Worm (Caenorhabditis elegans): ENCODE data around the gene sre-9.

The sre-9 gene

ce11 chrV:3921635-3922034, 26.9 kb downstream of the sre-9 start, which contains the start of gene srx-65:
Gene srx-65, plus strand, starts transcription at chrV:3921935.
- TF ChIP-seq W03F9.2 (tag; optimal IDR thresholded peaks at IDR 0.05) (no peak), dao-5 (tag; optimal IDR thresholded peaks at IDR 0.05) (no peak), him-1 (tag; optimal IDR thresholded peaks at IDR 0.05) (no peak)

ce11 chrV:3922547-3922946, 27.8 kb downstream of the sre-9 start:
- no peak for TF ChIP-seq dao-5 (tag; optimal IDR thresholded peaks at IDR 0.05)
- TF ChIP-seq him-1 (tag; optimal IDR thresholded peaks at IDR 0.05), result no peak
- no peak for TF ChIP-seq W03F9.2 (tag; optimal IDR thresholded peaks at IDR 0.05)

DNA sequence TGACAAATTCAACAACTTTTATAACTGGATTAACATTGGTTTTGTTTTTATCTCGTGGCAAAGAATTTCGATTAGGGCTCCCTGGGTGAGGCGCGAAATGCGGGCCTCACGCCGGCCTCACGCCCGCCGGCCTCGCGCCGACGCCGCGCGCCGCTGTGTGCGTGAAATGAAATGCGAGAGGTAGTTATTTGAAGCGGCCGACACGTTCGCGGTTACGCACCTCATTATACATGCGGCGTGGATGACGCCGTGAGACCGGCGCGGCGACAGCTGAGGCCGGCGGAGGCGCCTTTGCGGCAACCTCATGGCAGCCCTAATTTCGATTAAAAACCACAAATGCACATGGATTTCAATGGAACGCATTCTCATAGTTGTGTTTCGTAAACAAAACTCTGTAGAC, 32.8 kb downstream of the sre-9 start:
- TF ChIP-seq dao-5 (tag; optimal IDR thresholded peaks at IDR 0.05), result no peak
- no peak for TF ChIP-seq W03F9.2 (tag; optimal IDR thresholded peaks at IDR 0.05)
- no peak for TF ChIP-seq him-1 (tag; optimal IDR thresholded peaks at IDR 0.05)

- TF ChIP-seq W03F9.2 (tag; optimal IDR thresholded peaks at IDR 0.05), result no peak
- no peak for TF ChIP-seq dao-5 (tag; optimal IDR thresholded peaks at IDR 0.05)
- TF ChIP-seq him-1 (tag; optimal IDR thresholded peaks at IDR 0.05), result no peak
Observed at ce11 chrV:3929099-3929498, 34.3 kb downstream of the sre-9 start, which contains the start of gene srx-64. Gene srx-64, plus strand, starts transcription at chrV:3929399.

DNA sequence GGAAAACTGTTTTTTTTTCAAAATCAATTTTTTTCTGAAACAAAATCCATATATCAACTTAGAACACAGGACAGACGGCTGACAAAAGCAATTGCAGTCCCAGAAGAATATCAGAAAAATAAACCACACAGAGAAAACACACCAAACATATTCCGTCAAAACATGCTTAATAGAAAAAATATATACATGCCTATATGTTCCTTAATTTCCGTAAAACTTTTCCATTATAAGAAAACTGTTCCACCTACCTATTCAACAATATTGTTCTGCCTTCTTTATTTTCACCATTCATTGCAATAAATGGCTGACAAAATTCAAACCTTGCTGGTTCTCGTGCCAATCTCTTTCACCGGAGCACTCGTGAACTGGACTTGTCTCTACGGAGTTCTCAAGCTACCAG, 36.6 kb downstream of the sre-9 start, which contains the start of gene srx-63:
srx-63 (plus strand) TSS at position 301 of the 400 bp plus-strand sequence.
- TF ChIP-seq W03F9.2 (tag; optimal IDR thresholded peaks at IDR 0.05) (no peak), dao-5 (tag; optimal IDR thresholded peaks at IDR 0.05) (no peak), him-1 (tag; optimal IDR thresholded peaks at IDR 0.05) (no peak)

DNA sequence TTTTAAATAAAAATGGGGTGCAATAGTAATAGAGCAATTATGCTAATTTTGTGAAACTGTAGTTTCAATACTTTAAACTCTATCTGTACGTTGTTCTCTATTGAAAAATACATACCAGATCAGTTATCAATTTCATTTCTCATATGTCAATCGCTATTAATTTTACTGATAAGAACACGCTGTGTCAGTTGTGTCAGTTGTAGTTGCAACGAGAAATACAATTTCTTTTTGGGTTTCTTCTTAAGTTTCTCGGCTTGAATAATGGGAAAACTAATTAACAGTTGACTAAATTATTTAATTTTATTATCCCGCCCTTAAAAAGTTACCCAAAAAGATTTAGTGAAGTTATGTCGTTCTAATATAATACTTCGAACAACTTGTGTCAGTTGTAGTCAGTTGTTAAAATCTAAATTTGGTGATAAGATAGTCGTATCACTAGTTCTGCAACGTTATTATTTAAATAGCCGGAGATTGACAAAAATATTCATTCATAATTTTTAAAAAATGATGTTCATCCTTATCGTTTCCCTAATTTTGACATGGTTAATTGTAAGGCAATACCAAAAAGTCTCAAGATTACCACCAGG, 41.2 kb downstream of the sre-9 start, which contains the start of gene cyp-35A5:
cyp-35A5 (plus strand) TSS at position 435 of the 587 bp plus-strand sequence.
- TF ChIP-seq dao-5 (tag; optimal IDR thresholded peaks at IDR 0.05) (no peak), him-1 (tag; optimal IDR thresholded peaks at IDR 0.05) (no peak), W03F9.2 (tag; optimal IDR thresholded peaks at IDR 0.05) (no peak)

DNA sequence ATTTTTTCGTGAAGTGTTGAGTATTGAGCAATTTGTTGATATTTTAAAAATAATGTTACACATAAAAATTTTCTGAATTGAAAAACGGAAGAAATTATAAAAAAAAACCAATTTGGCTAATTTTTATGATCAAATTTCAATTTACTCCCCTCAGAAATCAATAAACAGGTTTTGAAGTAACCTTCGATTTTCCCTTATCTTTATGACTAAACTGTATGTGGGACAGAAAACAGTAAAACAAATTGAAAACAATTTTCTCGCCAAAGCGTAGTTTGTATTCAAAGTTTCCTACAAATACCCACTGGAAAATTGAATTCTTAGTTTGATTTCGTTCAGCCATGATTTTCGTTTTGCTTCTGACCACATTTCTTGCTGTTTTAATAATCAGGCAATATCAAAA, 44.0 kb downstream of the sre-9 start, which contains the start of gene cyp-35B1:
cyp-35B1 (plus strand) TSS at position 244 of the 400 bp plus-strand sequence.
- TF ChIP-seq W03F9.2 (tag; optimal IDR thresholded peaks at IDR 0.05) (no peak), dao-5 (tag; optimal IDR thresholded peaks at IDR 0.05) (no peak), him-1 (tag; optimal IDR thresholded peaks at IDR 0.05) (no peak)

DNA sequence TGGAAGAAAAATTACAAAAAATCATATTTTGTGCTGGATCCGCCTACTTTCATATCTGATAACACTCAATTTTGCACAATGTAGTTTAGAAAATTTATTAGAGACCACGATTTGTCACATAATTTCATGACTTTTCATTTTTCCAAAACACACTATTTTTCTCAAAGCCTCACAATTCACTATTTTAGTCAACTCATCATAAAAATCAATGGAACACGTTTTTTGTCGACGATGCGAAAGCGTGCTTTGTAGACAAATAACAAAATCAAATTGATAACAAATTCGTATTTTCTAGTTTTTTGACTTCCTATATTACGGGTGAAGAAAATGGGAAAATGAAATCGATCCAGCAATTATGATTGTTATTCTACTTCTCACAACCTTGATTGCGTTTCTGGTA, 47.1 kb downstream of the sre-9 start, which contains the start of gene cyp-35B2:
cyp-35B2 (plus strand) TSS at position 301 of the 400 bp plus-strand sequence.
- TF ChIP-seq W03F9.2 (tag; optimal IDR thresholded peaks at IDR 0.05), result no peak
- TF ChIP-seq dao-5 (tag; optimal IDR thresholded peaks at IDR 0.05), result no peak
- no peak for TF ChIP-seq him-1 (tag; optimal IDR thresholded peaks at IDR 0.05)

DNA sequence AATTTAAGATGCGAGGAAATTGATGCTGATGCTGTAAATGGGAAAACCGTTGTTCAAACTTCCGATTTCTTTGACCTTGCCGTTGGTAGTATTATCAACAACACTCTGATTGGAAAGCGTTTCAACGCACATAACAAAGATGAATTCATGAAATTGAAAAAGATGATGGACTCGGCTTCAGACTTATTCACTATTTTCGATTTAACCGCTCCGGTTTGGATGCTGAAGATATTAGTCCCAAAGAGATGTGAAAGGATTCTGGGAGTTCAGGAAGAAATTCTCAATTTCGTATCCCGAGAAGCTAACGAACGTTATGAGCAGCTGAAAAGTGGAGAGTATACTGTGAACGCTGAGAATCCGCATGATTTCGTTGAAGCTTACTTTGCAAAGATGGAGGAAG, 48.6 kb downstream of the sre-9 start:
- TF ChIP-seq W03F9.2 (tag; optimal IDR thresholded peaks at IDR 0.05) (no peak), him-1 (tag; optimal IDR thresholded peaks at IDR 0.05) (no peak), dao-5 (tag; optimal IDR thresholded peaks at IDR 0.05) (no peak)

- no peak for TF ChIP-seq him-1 (tag; optimal IDR thresholded peaks at IDR 0.05)
- TF ChIP-seq dao-5 (tag; optimal IDR thresholded peaks at IDR 0.05), result no peak
- no peak for TF ChIP-seq W03F9.2 (tag; optimal IDR thresholded peaks at IDR 0.05)
Observed at ce11 chrV:3945053-3945452, 50.3 kb downstream of the sre-9 start, which contains the start of gene cyp-35B3. Gene cyp-35B3, plus strand, starts transcription at chrV:3945353.
